Worm (Caenorhabditis elegans): ENCODE data around the gene plpp-1.1.

The plpp-1.1 gene

DNA sequence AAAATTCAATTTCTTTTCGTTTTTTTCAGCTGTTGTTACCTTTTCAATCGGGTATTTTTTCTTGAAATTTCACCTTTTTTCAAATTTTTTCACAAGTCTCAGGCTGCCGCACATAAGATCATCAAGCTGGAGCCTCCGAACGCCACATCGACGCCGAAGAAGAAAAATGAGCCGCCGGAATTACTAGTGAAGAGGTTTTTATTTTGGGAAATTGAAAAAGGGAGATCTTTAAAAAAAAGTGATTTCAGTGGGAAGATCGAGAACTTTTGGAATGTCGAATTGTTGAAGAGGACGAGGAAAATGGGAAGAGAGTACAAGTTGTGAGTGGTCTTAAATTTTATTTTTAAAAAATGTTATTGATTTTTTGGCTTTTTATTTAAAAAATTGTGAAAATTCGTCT, 22.3 kb upstream of the plpp-1.1 start, which contains the start of gene sea-2:
TSS of gene sea-2 (plus strand) at position 301 of the 400 bp plus-strand sequence.
- TF ChIP-seq hmbx-1 (tag; optimal IDR thresholded peaks at IDR 0.05), result no peak
- TF ChIP-seq ets-7 (tag; optimal IDR thresholded peaks at IDR 0.05), result no peak
- no peak for TF ChIP-seq sea-1 (GFP tag; conservative IDR thresholded peaks at IDR 0.05)
- no peak for TF ChIP-seq hnd-1 (tag; optimal IDR thresholded peaks at IDR 0.05)
- no peak for TF ChIP-seq tbx-11 (GFP tag; IDR thresholded peaks at IDR 0.05)
- no peak for TF ChIP-seq hmg-4 (GFP tag; optimal IDR thresholded peaks at IDR 0.05)
- TF ChIP-seq tbx-37 (GFP tag; conservative IDR thresholded peaks at IDR 0.05), result no peak
- TF ChIP-seq scrt-1 (GFP tag; IDR thresholded peaks at IDR 0.05), result no peak
- TF ChIP-seq pes-1 (GFP tag; IDR thresholded peaks at IDR 0.05), result no peak
- TF ChIP-seq tra-4 (tag; optimal IDR thresholded peaks at IDR 0.05), result no peak
- TF ChIP-seq ama-1 (optimal IDR thresholded peaks at IDR 0.05), result no peak
- TF ChIP-seq flt-1 (GFP tag; IDR thresholded peaks at IDR 0.05), result no peak

DNA sequence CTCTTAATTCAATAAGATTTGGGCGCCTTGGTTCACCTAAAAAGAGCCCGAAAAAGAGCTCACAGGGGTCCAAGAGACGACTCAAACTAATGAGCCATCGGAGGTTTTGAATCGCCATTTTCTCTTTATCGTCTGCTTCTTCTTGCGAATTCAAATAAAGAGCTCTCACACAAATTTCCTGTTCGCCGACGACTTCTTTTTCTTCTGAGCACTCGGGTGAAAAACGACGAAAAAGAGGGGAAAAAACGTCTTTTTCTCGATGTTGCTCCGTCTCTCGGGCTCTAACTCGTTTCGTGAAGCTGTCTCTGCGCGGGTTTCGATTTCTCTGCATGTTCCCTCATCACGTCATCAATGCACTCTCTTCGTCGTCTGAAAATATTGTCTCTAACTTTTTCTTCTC, 20.7 kb upstream of the plpp-1.1 start:
- TF ChIP-seq aly-1 (tag; optimal IDR thresholded peaks at IDR 0.05), result no peak
- TF ChIP-seq ceh-36 (tag; optimal IDR thresholded peaks at IDR 0.05), result no peak
- no peak for TF ChIP-seq ama-1 (optimal IDR thresholded peaks at IDR 0.05)
- no peak for TF ChIP-seq tbx-11 (GFP tag; IDR thresholded peaks at IDR 0.05)
- no peak for TF ChIP-seq sea-1 (GFP tag; conservative IDR thresholded peaks at IDR 0.05)
- no peak for TF ChIP-seq hmbx-1 (tag; optimal IDR thresholded peaks at IDR 0.05)
- no peak for TF ChIP-seq ceh-13 (GFP tag; optimal IDR thresholded peaks at IDR 0.05)
- TF ChIP-seq pes-1 (GFP tag; IDR thresholded peaks at IDR 0.05), result no peak
- TF ChIP-seq flt-1 (GFP tag; IDR thresholded peaks at IDR 0.05), result no peak
- TF ChIP-seq hmg-4 (GFP tag; optimal IDR thresholded peaks at IDR 0.05), result no peak
- TF ChIP-seq tbx-37 (GFP tag; conservative IDR thresholded peaks at IDR 0.05), result no peak
- TF ChIP-seq scrt-1 (GFP tag; IDR thresholded peaks at IDR 0.05), result no peak
- TF ChIP-seq F13C5.2 (tag; optimal IDR thresholded peaks at IDR 0.05), result no peak
- TF ChIP-seq hnd-1 (tag; optimal IDR thresholded peaks at IDR 0.05), result no peak
- no peak for TF ChIP-seq B0310.2 (tag; optimal IDR thresholded peaks at IDR 0.05)
- no peak for TF ChIP-seq tra-4 (tag; optimal IDR thresholded peaks at IDR 0.05)
- no peak for TF ChIP-seq ets-7 (tag; optimal IDR thresholded peaks at IDR 0.05)

DNA sequence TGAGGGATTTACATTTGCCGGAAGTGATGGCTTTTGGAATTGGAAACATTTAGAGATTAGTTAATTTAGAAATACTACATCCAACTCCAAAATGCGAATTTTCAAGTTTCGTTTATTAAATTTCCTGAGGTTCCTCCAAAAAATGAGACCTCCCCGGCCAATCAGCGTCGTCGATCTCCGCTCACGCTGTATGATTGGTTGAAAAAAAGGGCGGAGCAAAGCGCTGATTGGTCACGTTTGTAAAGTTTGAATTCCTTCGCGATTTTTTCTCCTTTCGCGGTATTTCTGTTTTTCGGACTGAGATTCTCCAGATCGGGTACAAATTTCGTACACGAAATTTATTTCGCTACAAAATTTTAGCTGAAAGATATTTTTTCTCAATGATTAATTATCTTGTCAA, 19.6 kb upstream of the plpp-1.1 start:
- TF ChIP-seq B0310.2 (tag; optimal IDR thresholded peaks at IDR 0.05) (no peak), scrt-1 (GFP tag; IDR thresholded peaks at IDR 0.05) (no peak), aly-1 (tag; optimal IDR thresholded peaks at IDR 0.05) (no peak), tra-4 (tag; optimal IDR thresholded peaks at IDR 0.05) (no peak), sea-1 (GFP tag; conservative IDR thresholded peaks at IDR 0.05) (no peak), flt-1 (GFP tag; IDR thresholded peaks at IDR 0.05) (no peak), F13C5.2 (tag; optimal IDR thresholded peaks at IDR 0.05) (no peak), tbx-37 (GFP tag; conservative IDR thresholded peaks at IDR 0.05) (no peak), tbx-11 (GFP tag; IDR thresholded peaks at IDR 0.05) (no peak), ceh-36 (tag; optimal IDR thresholded peaks at IDR 0.05) (no peak), ceh-13 (GFP tag; optimal IDR thresholded peaks at IDR 0.05) (no peak), hmg-4 (GFP tag; optimal IDR thresholded peaks at IDR 0.05) (no peak), ama-1 (optimal IDR thresholded peaks at IDR 0.05) (no peak)

DNA sequence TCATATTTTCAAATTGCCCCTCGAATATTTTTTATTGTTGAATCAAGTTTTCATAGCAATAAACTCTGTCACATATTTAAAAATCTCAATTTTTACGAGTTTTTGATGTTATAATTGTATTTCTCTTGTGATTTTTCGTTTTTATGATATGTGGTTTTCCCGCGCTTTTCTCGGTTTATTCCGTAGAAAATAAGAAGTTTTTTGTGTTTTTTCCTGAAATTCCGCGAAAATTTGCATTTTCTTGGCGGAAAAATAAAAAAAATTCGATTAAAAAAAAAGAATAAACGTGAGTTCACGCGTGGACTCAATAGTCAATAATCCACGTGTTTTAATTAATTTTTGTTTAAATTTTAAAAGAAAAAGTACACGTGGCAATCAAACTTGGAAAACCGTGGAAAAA, 8.2 kb upstream of the plpp-1.1 start:
- no peak for TF ChIP-seq B0310.2 (tag; optimal IDR thresholded peaks at IDR 0.05)
- no peak for TF ChIP-seq sea-1 (GFP tag; conservative IDR thresholded peaks at IDR 0.05)
- no peak for TF ChIP-seq tbx-11 (GFP tag; IDR thresholded peaks at IDR 0.05)
- no peak for TF ChIP-seq hmbx-1 (tag; optimal IDR thresholded peaks at IDR 0.05)
- TF ChIP-seq ceh-13 (GFP tag; optimal IDR thresholded peaks at IDR 0.05), result no peak
- TF ChIP-seq ceh-36 (tag; optimal IDR thresholded peaks at IDR 0.05), result no peak
- no peak for TF ChIP-seq tbx-37 (GFP tag; conservative IDR thresholded peaks at IDR 0.05)
- TF ChIP-seq ets-7 (tag; optimal IDR thresholded peaks at IDR 0.05), result no peak
- TF ChIP-seq hnd-1 (tag; optimal IDR thresholded peaks at IDR 0.05), result no peak
- no peak for TF ChIP-seq pes-1 (GFP tag; IDR thresholded peaks at IDR 0.05)
- no peak for TF ChIP-seq aly-1 (tag; optimal IDR thresholded peaks at IDR 0.05)
- TF ChIP-seq scrt-1 (GFP tag; IDR thresholded peaks at IDR 0.05), result no peak
- TF ChIP-seq F13C5.2 (tag; optimal IDR thresholded peaks at IDR 0.05), result no peak
- no peak for TF ChIP-seq hmg-4 (GFP tag; optimal IDR thresholded peaks at IDR 0.05)
- no peak for TF ChIP-seq flt-1 (GFP tag; IDR thresholded peaks at IDR 0.05)
- TF ChIP-seq ama-1 (optimal IDR thresholded peaks at IDR 0.05), result no peak
- TF ChIP-seq tra-4 (tag; optimal IDR thresholded peaks at IDR 0.05), result no peak

DNA sequence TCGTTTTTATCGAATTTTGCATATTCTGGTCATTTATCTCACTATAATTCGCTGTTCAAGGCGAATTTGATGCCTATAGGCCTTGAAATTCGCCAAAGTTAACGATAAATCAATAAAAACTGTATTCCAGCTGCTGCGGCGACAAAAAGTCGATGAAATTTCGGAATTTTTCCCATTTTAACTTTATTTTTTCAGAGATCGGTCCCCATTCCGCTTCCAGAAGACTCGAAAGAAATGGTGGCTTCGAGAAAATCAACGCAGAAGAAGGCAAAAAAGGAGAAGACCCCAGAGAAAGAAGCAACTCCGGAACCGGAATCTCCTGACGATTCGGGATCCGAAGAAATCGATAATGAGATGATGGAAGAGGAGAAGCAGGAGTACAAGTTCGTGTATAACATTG, 7.3 kb upstream of the plpp-1.1 start:
- TF ChIP-seq sea-1 (GFP tag; conservative IDR thresholded peaks at IDR 0.05), result no peak
- TF ChIP-seq hmg-4 (GFP tag; optimal IDR thresholded peaks at IDR 0.05), result no peak
- no peak for TF ChIP-seq hmbx-1 (tag; optimal IDR thresholded peaks at IDR 0.05)
- TF ChIP-seq scrt-1 (GFP tag; IDR thresholded peaks at IDR 0.05), result no peak
- no peak for TF ChIP-seq pes-1 (GFP tag; IDR thresholded peaks at IDR 0.05)
- no peak for TF ChIP-seq ceh-36 (tag; optimal IDR thresholded peaks at IDR 0.05)
- no peak for TF ChIP-seq tra-4 (tag; optimal IDR thresholded peaks at IDR 0.05)
- no peak for TF ChIP-seq flt-1 (GFP tag; IDR thresholded peaks at IDR 0.05)
- no peak for TF ChIP-seq tbx-11 (GFP tag; IDR thresholded peaks at IDR 0.05)
- TF ChIP-seq ceh-13 (GFP tag; optimal IDR thresholded peaks at IDR 0.05), result no peak
- no peak for TF ChIP-seq hnd-1 (tag; optimal IDR thresholded peaks at IDR 0.05)
- no peak for TF ChIP-seq ets-7 (tag; optimal IDR thresholded peaks at IDR 0.05)
- no peak for TF ChIP-seq aly-1 (tag; optimal IDR thresholded peaks at IDR 0.05)
- no peak for TF ChIP-seq B0310.2 (tag; optimal IDR thresholded peaks at IDR 0.05)
- TF ChIP-seq ama-1 (optimal IDR thresholded peaks at IDR 0.05), result no peak

DNA sequence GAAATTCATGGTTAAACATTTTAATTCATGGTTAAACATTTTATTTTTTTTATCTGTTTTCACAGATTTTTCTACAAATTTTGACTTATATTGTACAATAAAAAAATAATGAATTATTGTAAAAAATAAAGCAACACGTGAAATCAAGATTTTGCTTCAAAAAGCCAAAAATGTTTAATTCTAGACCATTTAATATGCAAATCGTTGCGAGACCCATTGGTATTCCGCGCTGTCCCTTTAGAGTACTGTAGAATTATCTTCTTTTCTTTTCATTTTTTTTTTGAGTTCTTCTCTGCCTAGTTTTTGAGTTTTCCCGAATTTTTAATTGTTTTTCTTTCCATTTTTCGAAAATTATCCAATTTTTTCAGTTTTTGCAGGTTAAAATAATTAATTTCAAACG, 6.3 kb upstream of the plpp-1.1 start, which contains the start of gene Y14H12B.1:
TSS of gene Y14H12B.1 (plus strand) at position 363 of the 400 bp plus-strand sequence.
- TF ChIP-seq B0310.2 (tag; optimal IDR thresholded peaks at IDR 0.05) (no peak), aly-1 (tag; optimal IDR thresholded peaks at IDR 0.05) (no peak), hmg-4 (GFP tag; optimal IDR thresholded peaks at IDR 0.05) (no peak), scrt-1 (GFP tag; IDR thresholded peaks at IDR 0.05) (no peak), pes-1 (GFP tag; IDR thresholded peaks at IDR 0.05) (no peak), sea-1 (GFP tag; conservative IDR thresholded peaks at IDR 0.05) (no peak), ceh-36 (tag; optimal IDR thresholded peaks at IDR 0.05) (no peak), ama-1 (optimal IDR thresholded peaks at IDR 0.05) (no peak), tbx-37 (GFP tag; conservative IDR thresholded peaks at IDR 0.05) (no peak), hmbx-1 (tag; optimal IDR thresholded peaks at IDR 0.05) (no peak), F13C5.2 (tag; optimal IDR thresholded peaks at IDR 0.05) (no peak), tbx-11 (GFP tag; IDR thresholded peaks at IDR 0.05) (no peak), ceh-13 (GFP tag; optimal IDR thresholded peaks at IDR 0.05) (no peak)

DNA sequence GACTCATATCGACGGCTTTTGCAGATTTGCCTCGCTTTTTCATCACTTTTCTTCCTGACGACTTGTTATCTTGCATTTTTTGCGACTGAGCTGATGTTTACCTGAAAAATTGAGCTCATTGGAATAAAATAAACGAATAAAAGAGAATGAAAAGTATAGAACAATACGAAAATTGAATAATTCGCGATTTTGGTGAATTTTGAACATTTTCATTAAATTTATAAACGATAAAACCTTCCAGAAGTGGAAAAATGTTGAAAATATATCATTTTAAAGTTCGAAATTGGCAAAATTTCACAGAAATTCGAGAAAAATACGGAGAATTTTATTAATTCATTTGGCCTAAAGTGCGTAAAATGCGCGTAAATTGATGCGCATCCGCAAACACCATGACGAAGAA, 5.8 kb upstream of the plpp-1.1 start, which contains the start of gene Y14H12B.2:
TSS of gene Y14H12B.2 (minus strand) at position 101 of the 400 bp plus-strand sequence.
- TF ChIP-seq hmg-4 (GFP tag; optimal IDR thresholded peaks at IDR 0.05) (no peak), hmbx-1 (tag; optimal IDR thresholded peaks at IDR 0.05) (no peak), sea-1 (GFP tag; conservative IDR thresholded peaks at IDR 0.05) (no peak), ets-7 (tag; optimal IDR thresholded peaks at IDR 0.05) (no peak), hnd-1 (tag; optimal IDR thresholded peaks at IDR 0.05) (no peak)

Measured in whole organism, early embryonic.